Worm (Caenorhabditis elegans) whole organism, L2 larva: ENCODE measurements around the gene jmjd-5.

ENCODE experiments used
- ceh-82 ChIP-seq: fragments of 150-350 bp; optimal IDR thresholded peaks from 2 replicates; lab custom pipeline; 2014; ENCODE audit warnings: missing biosample characterization, missing genetic modification characterization
- egl-27 ChIP-seq: sonication (generic microtip); optimal IDR thresholded peaks from 3 replicates; lab custom pipeline; 2017; ENCODE audit warnings: missing biosample characterization, missing genetic modification reagents, missing genetic modification characterization
- elt-3 ChIP-seq: sonication (generic microtip); optimal IDR thresholded peaks from 2 replicates; lab custom pipeline; 2017; ENCODE audit warnings: missing biosample characterization, missing genetic modification characterization
- nhr-25 ChIP-seq: fragments of 150-350 bp; sonication (generic microtip); optimal IDR thresholded peaks from 3 replicates; lab custom pipeline; 2014; ENCODE audit warnings: missing biosample characterization, missing genetic modification characterization
- unc-55 ChIP-seq: fragments of 150-350 bp; sonication (generic microtip); optimal IDR thresholded peaks from 3 replicates; lab custom pipeline; 2014; ENCODE audit warnings: missing biosample characterization, missing genetic modification reagents, missing genetic modification characterization

DNA sequence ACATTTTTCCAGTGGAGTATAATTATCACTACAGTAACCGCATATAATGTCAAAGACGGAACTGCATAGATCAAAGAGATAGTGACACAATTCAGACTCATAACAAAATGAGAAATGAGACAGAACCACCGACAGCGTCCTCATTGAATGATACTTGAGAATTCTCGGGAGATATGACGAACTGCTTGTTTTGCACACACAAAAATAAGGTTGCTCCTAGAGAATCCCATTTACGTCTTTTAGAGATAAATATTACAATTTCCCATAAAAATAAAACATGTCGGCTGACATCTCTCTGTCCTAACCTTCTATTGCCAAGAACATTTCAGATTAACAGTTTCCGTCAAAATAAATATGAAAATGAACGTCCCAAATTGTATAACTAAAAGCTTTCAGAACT lies 28.3 kb downstream of the jmjd-5 start, which contains the start of gene srg-38:
- TF ChIP-seq nhr-25 (tag; lab: Kevin White, UChicago) (no peak), unc-55 (no peak), egl-27 (tag; lab: Kevin White, UChicago) (no peak), ceh-82 (tag; lab: Kevin White, UChicago) (no peak), elt-3 (tag; lab: Kevin White, UChicago) (no peak)
